Worm (Caenorhabditis elegans) whole organism, L2 larva: ENCODE results near the gene citk-2.

ENCODE experiments used
- C34F6.9 ChIP-seq: fragments of 150-350 bp; optimal IDR thresholded peaks from 2 replicates; lab custom pipeline; 2014; ENCODE audit warnings: missing biosample characterization, missing genetic modification characterization
- F13H6.1 ChIP-seq: sonication (generic microtip); optimal IDR thresholded peaks from 2 replicates; lab custom pipeline; 2016; ENCODE audit warnings: missing genetic modification characterization, missing compliant biosample characterization
- ZK546.5 ChIP-seq: sonication (generic microtip); optimal IDR thresholded peaks from 2 replicates; lab custom pipeline; 2017; ENCODE audit warnings: missing biosample characterization, missing genetic modification characterization
- aly-2 ChIP-seq: fragments of 150-350 bp; optimal IDR thresholded peaks from 2 replicates; lab custom pipeline; 2014; ENCODE audit warnings: missing biosample characterization, missing genetic modification characterization
- ama-1 ChIP-seq: fragments of 150-350 bp; optimal IDR thresholded peaks from 2 replicates; lab custom pipeline; 2018; ENCODE audit warnings: inconsistent platforms
- blmp-1 ChIP-seq: sonication (generic microtip); optimal IDR thresholded peaks from 2 replicates; lab custom pipeline; 2017; ENCODE audit warnings: missing genetic modification characterization, mild to moderate bottlenecking, missing compliant biosample characterization, antibody characterized with exemption, moderate library complexity; ENCODE audit not compliant: insufficient read depth
- ceh-16 ChIP-seq: fragments of 150-350 bp; optimal IDR thresholded peaks from 2 replicates; lab custom pipeline; 2014; ENCODE audit warnings: missing biosample characterization, missing genetic modification characterization
- ceh-82 ChIP-seq: fragments of 150-350 bp; optimal IDR thresholded peaks from 2 replicates; lab custom pipeline; 2014; ENCODE audit warnings: missing biosample characterization, missing genetic modification characterization
- crh-2 ChIP-seq: sonication (generic microtip); optimal IDR thresholded peaks from 2 replicates; lab custom pipeline; 2017; ENCODE audit warnings: missing biosample characterization, missing genetic modification characterization
- dmd-4 ChIP-seq: sonication (generic microtip); optimal IDR thresholded peaks from 2 replicates; lab custom pipeline; 2017; ENCODE audit warnings: missing biosample characterization, missing genetic modification characterization
- egl-27 ChIP-seq: sonication (generic microtip); optimal IDR thresholded peaks from 3 replicates; lab custom pipeline; 2017; ENCODE audit warnings: missing biosample characterization, missing genetic modification reagents, missing genetic modification characterization
- elt-1 ChIP-seq: fragments of 150-350 bp; optimal IDR thresholded peaks from 2 replicates; lab custom pipeline; 2014; ENCODE audit warnings: missing biosample characterization, missing genetic modification characterization
- fos-1 ChIP-seq: fragments of 150-350 bp; optimal IDR thresholded peaks from 2 replicates; lab custom pipeline; 2014; ENCODE audit warnings: missing biosample characterization, missing genetic modification characterization
- gmeb-1 ChIP-seq: fragments of 150-350 bp; optimal IDR thresholded peaks from 2 replicates; lab custom pipeline; 2014; ENCODE audit warnings: missing biosample characterization, missing genetic modification characterization
- lin-11 ChIP-seq: fragments of 150-350 bp; sonication (generic microtip); optimal IDR thresholded peaks from 2 replicates; lab custom pipeline; 2014; ENCODE audit warnings: missing biosample characterization, missing genetic modification characterization, inconsistent platforms, mixed read lengths
- lin-13 ChIP-seq: fragments of 150-350 bp; optimal IDR thresholded peaks from 2 replicates; lab custom pipeline; 2014; ENCODE audit warnings: missing biosample characterization, missing genetic modification reagents, missing genetic modification characterization
- lin-39 ChIP-seq: fragments of 150-350 bp; optimal IDR thresholded peaks from 2 replicates; lab custom pipeline; 2014; ENCODE audit warnings: missing biosample characterization, missing genetic modification reagents, missing genetic modification characterization
- lsy-2 ChIP-seq, 2 experiments: fragments of 150-350 bp in 1 of 2; sonication (generic microtip) in 1 of 2; optimal IDR thresholded peaks; 2 replicates each; lab custom pipeline; 2014 to 2017; ENCODE audit warnings: missing biosample characterization in 2 of 2, missing genetic modification characterization in 2 of 2
- mbf-1 ChIP-seq: sonication (generic microtip); optimal IDR thresholded peaks from 2 replicates; lab custom pipeline; 2017; ENCODE audit warnings: missing biosample characterization, missing genetic modification characterization
- nhr-11 ChIP-seq: fragments of 150-350 bp; optimal IDR thresholded peaks from 2 replicates; lab custom pipeline; 2014; ENCODE audit warnings: missing biosample characterization, missing genetic modification characterization
- nhr-12 ChIP-seq: fragments of 150-350 bp; optimal IDR thresholded peaks from 2 replicates; lab custom pipeline; 2014; ENCODE audit warnings: missing biosample characterization, missing genetic modification characterization
- nhr-129 ChIP-seq: fragments of 150-350 bp; optimal IDR thresholded peaks from 2 replicates; lab custom pipeline; 2014; ENCODE audit warnings: missing biosample characterization, missing genetic modification characterization
- nhr-21 ChIP-seq: fragments of 150-350 bp; optimal IDR thresholded peaks from 2 replicates; lab custom pipeline; 2014; ENCODE audit warnings: missing biosample characterization, missing genetic modification characterization
- nhr-25 ChIP-seq: fragments of 150-350 bp; sonication (generic microtip); optimal IDR thresholded peaks from 3 replicates; lab custom pipeline; 2014; ENCODE audit warnings: missing biosample characterization, missing genetic modification characterization
- nhr-77 ChIP-seq: fragments of 150-350 bp; optimal IDR thresholded peaks from 2 replicates; lab custom pipeline; 2014; ENCODE audit warnings: missing biosample characterization, missing genetic modification characterization
- skn-1 ChIP-seq: sonication (generic microtip); optimal IDR thresholded peaks from 2 replicates; lab custom pipeline; 2017; ENCODE audit warnings: missing biosample characterization, missing genetic modification characterization
- sma-3 ChIP-seq: sonication (generic microtip); optimal IDR thresholded peaks from 2 replicates; lab custom pipeline; 2016; ENCODE audit warnings: missing genetic modification reagents, missing genetic modification characterization, missing compliant biosample characterization
- sma-9 ChIP-seq, 2 experiments: fragments of 150-350 bp in 1 of 2; sonication (generic microtip) in 1 of 2; optimal IDR thresholded peaks; 2 replicates each; lab custom pipeline; 2014 to 2016; ENCODE audit warnings: missing genetic modification characterization in 2 of 2, mild to moderate bottlenecking in 1 of 2, missing biosample characterization in 1 of 2, missing compliant biosample characterization in 1 of 2, missing genetic modification reagents in 1 of 2, moderate library complexity in 1 of 2
- snpc-4 ChIP-seq: fragments of 150-350 bp; optimal IDR thresholded peaks from 2 replicates; lab custom pipeline; 2014; ENCODE audit warnings: missing biosample characterization, missing genetic modification characterization
- unc-55 ChIP-seq: fragments of 150-350 bp; sonication (generic microtip); optimal IDR thresholded peaks from 3 replicates; lab custom pipeline; 2014; ENCODE audit warnings: missing biosample characterization, missing genetic modification reagents, missing genetic modification characterization
- unc-62 ChIP-seq: fragments of 150-350 bp; optimal IDR thresholded peaks from 2 replicates; lab custom pipeline; 2014; ENCODE audit warnings: missing biosample characterization, missing genetic modification reagents, missing genetic modification characterization
- ztf-1 ChIP-seq: fragments of 200-800 bp; sonication (Bioruptor generic); conservative IDR thresholded peaks from 2 replicates; pipeline ENCODE4 v1.3.6; 2022; ENCODE audit warnings: missing genetic modification characterization, missing compliant biosample characterization
- ztf-11 ChIP-seq: sonication (generic microtip); optimal IDR thresholded peaks from 2 replicates; lab custom pipeline; 2017; ENCODE audit warnings: missing biosample characterization, missing genetic modification characterization
- ztf-4 ChIP-seq: fragments of 150-350 bp; optimal IDR thresholded peaks from 2 replicates; lab custom pipeline; 2014; ENCODE audit warnings: missing biosample characterization, missing genetic modification characterization

Gene citk-2

ce11 chrII:4955353-4955752 is 44.0 kb upstream of the citk-2 start, which contains the start of gene pbs-3:
TSS of gene pbs-3 (minus strand) at chrII:4955427.
- TF ChIP-seq ama-1 (peak; percentile 60), lin-13 (peak; percentile 76), dmd-4 (tag; lab: Kevin White, UChicago) (no peak), F13H6.1 (tag; lab: Kevin White, UChicago) (peak; percentile 13), skn-1 (tag; lab: Kevin White, UChicago) (peak; percentile 89), blmp-1 (no peak), C34F6.9 (tag; lab: Kevin White, UChicago) (peak; percentile 77), crh-2 (tag; lab: Kevin White, UChicago) (peak; percentile 73), lin-11 (tag; lab: Kevin White, UChicago) (peak; percentile 28), ceh-16 (no peak), snpc-4 (peak; percentile 33), ztf-11 (tag; lab: Kevin White, UChicago) (no peak), nhr-129 (tag; lab: Kevin White, UChicago) (peak; percentile 84), sma-3 (GFP tag; lab: Kevin White, UChicago) (peak; percentile 45), lsy-2 (tag; optimal IDR thresholded peaks at IDR 0.05; lab: Kevin White, UChicago) (peak; percentile 22 to 76), ztf-4 (tag; lab: Kevin White, UChicago) (no peak), nhr-25 (tag; lab: Kevin White, UChicago) (peak; percentile 46), lin-39 (tag; lab: Kevin White, UChicago) (no peak), aly-2 (tag; lab: Kevin White, UChicago) (no peak), fos-1 (tag; lab: Kevin White, UChicago) (peak; percentile 37), sma-9 (GFP tag; optimal IDR thresholded peaks at IDR 0.05; lab: Kevin White, UChicago) (peak; percentile 33), sma-9 (tag; optimal IDR thresholded peaks at IDR 0.05; lab: Kevin White, UChicago) (no peak), nhr-21 (tag; lab: Kevin White, UChicago) (peak; percentile 41), gmeb-1 (tag; lab: Kevin White, UChicago) (peak; percentile 25), mbf-1 (tag; lab: Kevin White, UChicago) (no peak), unc-62 (GFP tag; lab: Kevin White, UChicago) (no peak), unc-55 (GFP tag; lab: Kevin White, UChicago) (peak; percentile 79), ceh-82 (tag; lab: Kevin White, UChicago) (no peak)

ce11 chrII:4959719-4960118 is 39.6 kb upstream of the citk-2 start, which contains the start of gene ulp-2:
TSS of gene ulp-2 (minus strand) at chrII:4959876.
- TF ChIP-seq unc-55 (GFP tag; lab: Kevin White, UChicago) (peak; percentile 39), nhr-129 (tag; lab: Kevin White, UChicago) (peak; percentile 58), sma-3 (GFP tag; lab: Kevin White, UChicago) (no peak), C34F6.9 (tag; lab: Kevin White, UChicago) (peak; percentile 46), lsy-2 (tag; optimal IDR thresholded peaks at IDR 0.05; lab: Kevin White, UChicago) (peak in 1 of 2 experiments; percentile 26)

ce11 chrII:4960690-4961089 is 38.6 kb upstream of the citk-2 start:
- TF ChIP-seq fos-1 (tag; lab: Kevin White, UChicago) (peak; percentile 42), skn-1 (tag; lab: Kevin White, UChicago) (no peak), sma-3 (GFP tag; lab: Kevin White, UChicago) (peak; percentile 19), sma-9 (GFP tag; optimal IDR thresholded peaks at IDR 0.05; lab: Kevin White, UChicago) (peak; percentile 16), sma-9 (tag; optimal IDR thresholded peaks at IDR 0.05; lab: Kevin White, UChicago) (no peak), unc-62 (GFP tag; lab: Kevin White, UChicago) (no peak), ceh-82 (tag; lab: Kevin White, UChicago) (no peak), nhr-12 (tag; lab: Kevin White, UChicago) (no peak), egl-27 (no peak)

- no peak for TF ChIP-seq nhr-25 (tag; lab: Kevin White, UChicago)
- TF ChIP-seq nhr-77 (tag; lab: Kevin White, UChicago) = no peak
- no peak for TF ChIP-seq ztf-1 (GFP tag; lab: Robert Waterston, UW)
- no peak for TF ChIP-seq ZK546.5 (tag; lab: Kevin White, UChicago)
- TF ChIP-seq lsy-2 (tag; optimal IDR thresholded peaks at IDR 0.05; lab: Kevin White, UChicago) = no peak
- TF ChIP-seq sma-9 (GFP tag; optimal IDR thresholded peaks at IDR 0.05; lab: Kevin White, UChicago) = no peak
- no peak for TF ChIP-seq sma-9 (tag; optimal IDR thresholded peaks at IDR 0.05; lab: Kevin White, UChicago)
- no peak for TF ChIP-seq blmp-1
- TF ChIP-seq nhr-11 (tag; lab: Kevin White, UChicago) = no peak
- TF ChIP-seq ztf-4 (tag; lab: Kevin White, UChicago) = no peak
- no peak for TF ChIP-seq elt-1 (tag; lab: Kevin White, UChicago)
These were observed 32.7 kb upstream of the citk-2 start for ce11 chrII:4966576-4966975.
